Worm (Caenorhabditis elegans) whole organism, L1 larva: Measurements from ENCODE around the gene F46H5.4.
A peak's percentile ranks its signal among the peaks of the same experiment; 100 is the strongest.

Source experiments
- C04F5.9 ChIP-seq: sonication (generic microtip); optimal IDR thresholded peaks from 2 replicates; lab custom pipeline; 2016; ENCODE audit warnings: missing genetic modification characterization, missing compliant biosample characterization
- aha-1 ChIP-seq: fragments of 150-350 bp; optimal IDR thresholded peaks from 2 replicates; lab custom pipeline; 2014; ENCODE audit warnings: missing biosample characterization, missing genetic modification characterization
- aly-2 ChIP-seq: fragments of 150-350 bp; optimal IDR thresholded peaks from 2 replicates; lab custom pipeline; 2014; ENCODE audit warnings: missing biosample characterization, missing genetic modification characterization
- blmp-1 ChIP-seq: fragments of 150-350 bp; optimal IDR thresholded peaks from 2 replicates; lab custom pipeline; 2014; ENCODE audit warnings: missing biosample characterization, missing genetic modification characterization
- ceh-63 ChIP-seq: fragments of 200-800 bp; sonication (Bioruptor generic); optimal IDR thresholded peaks from 2 replicates; lab custom pipeline; 2018; ENCODE audit warnings: mild to moderate bottlenecking, missing genetic modification characterization, missing compliant biosample characterization
- ceh-8 ChIP-seq: fragments of 200-800 bp; sonication (Bioruptor generic); optimal IDR thresholded peaks from 2 replicates; lab custom pipeline; 2018; ENCODE audit warnings: mild to moderate bottlenecking, missing genetic modification characterization, moderate library complexity, missing compliant biosample characterization
- ceh-88 ChIP-seq: fragments of 200-800 bp; sonication (Bioruptor generic); IDR thresholded peaks from 2 replicates; pipeline ENCODE4 v1.3.6; 2022; ENCODE audit warnings: missing genetic modification characterization, missing compliant biosample characterization
- dpl-1 ChIP-seq, 3 experiments: fragments of 150-350 bp in 2 of 3; sonication (generic microtip) in 1 of 3; optimal IDR thresholded peaks; 2 replicates each; lab custom pipeline; 2014 to 2017; ENCODE audit warnings: missing biosample characterization in 3 of 3, missing genetic modification characterization in 3 of 3, missing genetic modification reagents in 3 of 3
- dsc-1 ChIP-seq: sonication (generic microtip); optimal IDR thresholded peaks from 2 replicates; lab custom pipeline; 2016; ENCODE audit warnings: mild to moderate bottlenecking, missing genetic modification characterization, missing compliant biosample characterization
- efl-1 ChIP-seq, 4 experiments: fragments of 150-350 bp; optimal IDR thresholded peaks in 3 of 4; peaks in 1 of 4; 1 replicate in 1 of 4; 2 replicates in 3 of 4; lab custom pipeline; 2014; ENCODE audit warnings: missing biosample characterization in 2 of 4, missing genetic modification characterization in 2 of 4, missing genetic modification reagents in 2 of 4
- egl-13 ChIP-seq: sonication (generic microtip); optimal IDR thresholded peaks from 2 replicates; lab custom pipeline; 2016; ENCODE audit warnings: missing genotype, missing genetic modification reagents, missing genetic modification characterization, missing compliant biosample characterization
- elt-3 ChIP-seq, 6 experiments: fragments of 150-350 bp in 1 of 6; sonication (generic microtip); optimal IDR thresholded peaks; 2 replicates each; lab custom pipeline; 2017 to 2018; ENCODE audit warnings: missing biosample characterization in 6 of 6, missing genetic modification characterization in 6 of 6, inconsistent platforms in 1 of 6
- ets-5 ChIP-seq: fragments of 200-800 bp; sonication (Bioruptor generic); IDR thresholded peaks from 2 replicates; pipeline ENCODE4 v1.3.6; 2022; ENCODE audit warnings: missing genetic modification characterization, missing compliant biosample characterization
- fkh-10 ChIP-seq: sonication (generic microtip); optimal IDR thresholded peaks from 2 replicates; lab custom pipeline; 2017; ENCODE audit warnings: missing biosample characterization, missing genetic modification reagents, missing genetic modification characterization
- fkh-4 ChIP-seq: sonication (generic microtip); optimal IDR thresholded peaks from 2 replicates; lab custom pipeline; 2016; ENCODE audit warnings: missing compliant biosample characterization, missing genetic modification characterization, borderline replicate concordance
- fkh-8 ChIP-seq: sonication (generic microtip); optimal IDR thresholded peaks from 2 replicates; lab custom pipeline; 2016; ENCODE audit warnings: mild to moderate bottlenecking, missing genetic modification characterization, missing compliant biosample characterization
- grh-1 ChIP-seq: fragments of 200-800 bp; sonication (Bioruptor generic); IDR thresholded peaks from 2 replicates; pipeline ENCODE4 v1.3.6; 2022; ENCODE audit warnings: missing genetic modification reagents, missing genetic modification characterization, missing compliant biosample characterization
- hpl-2 ChIP-seq: fragments of 150-350 bp; optimal IDR thresholded peaks from 2 replicates; lab custom pipeline; 2014; ENCODE audit warnings: missing biosample characterization, missing genetic modification reagents, missing genetic modification characterization
- isw-1 ChIP-seq: fragments of 200-800 bp; sonication (Bioruptor generic); IDR thresholded peaks from 2 replicates; pipeline ENCODE4 v1.3.6; 2022; ENCODE audit warnings: missing genetic modification characterization, missing compliant biosample characterization
- jun-1 ChIP-seq: fragments of 150-350 bp; optimal IDR thresholded peaks from 2 replicates; lab custom pipeline; 2014; ENCODE audit warnings: missing biosample characterization, missing genetic modification reagents, missing genetic modification characterization
- lin-15B ChIP-seq: fragments of 150-350 bp; sonication (generic microtip); optimal IDR thresholded peaks from 3 replicates; lab custom pipeline; 2014; ENCODE audit warnings: missing biosample characterization, missing genetic modification characterization
- lin-35 ChIP-seq, 2 experiments: fragments of 150-350 bp; optimal IDR thresholded peaks; 2 replicates each; lab custom pipeline; 2014; ENCODE audit warnings: missing biosample characterization in 2 of 2, missing genetic modification characterization in 2 of 2, missing genetic modification reagents in 2 of 2
- lsy-2 ChIP-seq, 2 experiments: fragments of 150-350 bp; optimal IDR thresholded peaks; 2 replicates each; lab custom pipeline; 2014; ENCODE audit warnings: missing biosample characterization in 2 of 2, missing genetic modification characterization in 2 of 2
- mdl-1 ChIP-seq, 2 experiments: fragments of 150-350 bp; optimal IDR thresholded peaks; 2 replicates each; lab custom pipeline; 2014 to 2017; ENCODE audit warnings: missing biosample characterization in 2 of 2, missing genetic modification characterization in 2 of 2, inconsistent platforms in 1 of 2
- mep-1 ChIP-seq: fragments of 150-350 bp; optimal IDR thresholded peaks from 2 replicates; lab custom pipeline; 2014; ENCODE audit warnings: missing biosample characterization, missing genetic modification characterization
- nhr-11 ChIP-seq: fragments of 150-350 bp; optimal IDR thresholded peaks from 2 replicates; lab custom pipeline; 2014; ENCODE audit warnings: missing biosample characterization, missing genetic modification characterization
- nhr-19 ChIP-seq: fragments of 200-800 bp; sonication (Bioruptor generic); conservative IDR thresholded peaks from 2 replicates; pipeline ENCODE4 v1.3.6; 2022; ENCODE audit warnings: missing genetic modification characterization, missing compliant biosample characterization
- nhr-20 ChIP-seq: sonication (generic microtip); optimal IDR thresholded peaks from 2 replicates; lab custom pipeline; 2016; ENCODE audit warnings: mild to moderate bottlenecking, missing genetic modification characterization, missing compliant biosample characterization
- nhr-237 ChIP-seq: fragments of 150-350 bp; optimal IDR thresholded peaks from 2 replicates; lab custom pipeline; 2014; ENCODE audit warnings: missing biosample characterization, missing genetic modification characterization
- nhr-47 ChIP-seq: sonication (generic microtip); optimal IDR thresholded peaks from 2 replicates; lab custom pipeline; 2016; ENCODE audit warnings: mild to moderate bottlenecking, missing genetic modification characterization, moderate library complexity, missing compliant biosample characterization
- nhr-71 ChIP-seq: sonication (generic microtip); optimal IDR thresholded peaks from 2 replicates; lab custom pipeline; 2016; ENCODE audit warnings: mild to moderate bottlenecking, missing genetic modification characterization, moderate library complexity, missing compliant biosample characterization
- nhr-77 ChIP-seq: fragments of 150-350 bp; optimal IDR thresholded peaks from 2 replicates; lab custom pipeline; 2014; ENCODE audit warnings: missing biosample characterization, missing genetic modification characterization
- nhr-84 ChIP-seq: sonication (generic microtip); optimal IDR thresholded peaks from 2 replicates; lab custom pipeline; 2017; ENCODE audit warnings: missing biosample characterization, missing genetic modification characterization
- nhr-85 ChIP-seq: sonication (generic microtip); peaks from one replicate; lab custom pipeline; 2016; ENCODE audit warnings: missing genetic modification characterization, inconsistent platforms, missing compliant biosample characterization
- nhr-90 ChIP-seq: sonication (generic microtip); optimal IDR thresholded peaks from 2 replicates; lab custom pipeline; 2016; ENCODE audit warnings: mild to moderate bottlenecking, missing genetic modification characterization, missing compliant biosample characterization; ENCODE audit not compliant: poor library complexity
- pax-3 ChIP-seq: fragments of 200-800 bp; sonication (Bioruptor generic); optimal IDR thresholded peaks from 2 replicates; lab custom pipeline; 2018; ENCODE audit warnings: mild to moderate bottlenecking, missing genetic modification characterization, moderate library complexity, missing compliant biosample characterization
- pqm-1 ChIP-seq: sonication (generic microtip); optimal IDR thresholded peaks from 3 replicates; lab custom pipeline; 2017; ENCODE audit warnings: missing biosample characterization, missing genetic modification characterization
- rnt-1 ChIP-seq: sonication (generic microtip); optimal IDR thresholded peaks from 2 replicates; lab custom pipeline; 2016; ENCODE audit warnings: mild to moderate bottlenecking, missing genetic modification characterization, moderate library complexity, missing compliant biosample characterization
- snu-23 ChIP-seq: sonication (generic microtip); optimal IDR thresholded peaks from 2 replicates; lab custom pipeline; 2016; ENCODE audit warnings: missing genetic modification characterization, missing compliant biosample characterization
- sptf-1 ChIP-seq: fragments of 150-350 bp; optimal IDR thresholded peaks from 2 replicates; lab custom pipeline; 2014; ENCODE audit warnings: missing biosample characterization, missing genetic modification characterization
- sup-37 ChIP-seq: fragments of 200-800 bp; sonication (Bioruptor generic); optimal IDR thresholded peaks from 2 replicates; lab custom pipeline; 2018; ENCODE audit warnings: mild to moderate bottlenecking, missing genetic modification characterization, missing compliant biosample characterization
- tbx-2 ChIP-seq: sonication (generic microtip); optimal IDR thresholded peaks from 2 replicates; lab custom pipeline; 2016; ENCODE audit warnings: missing genetic modification characterization, missing compliant biosample characterization
- unc-30 ChIP-seq: sonication (generic microtip); optimal IDR thresholded peaks from 2 replicates; lab custom pipeline; 2017; ENCODE audit warnings: missing biosample characterization, missing genetic modification characterization
- unc-86 ChIP-seq: sonication (generic microtip); optimal IDR thresholded peaks from 2 replicates; lab custom pipeline; 2016; ENCODE audit warnings: missing genetic modification characterization, missing compliant biosample characterization
- unc-98 ChIP-seq: fragments of 200-800 bp; sonication (Bioruptor generic); IDR thresholded peaks from 2 replicates; pipeline ENCODE4 v1.3.6; 2022; ENCODE audit warnings: missing genetic modification characterization, missing compliant biosample characterization
- xbp-1 ChIP-seq: sonication (generic microtip); optimal IDR thresholded peaks from 2 replicates; lab custom pipeline; 2016; ENCODE audit warnings: missing genetic modification characterization, missing compliant biosample characterization
- zag-1 ChIP-seq: fragments of 150-350 bp; optimal IDR thresholded peaks from 2 replicates; lab custom pipeline; 2014; ENCODE audit warnings: missing biosample characterization, missing genetic modification characterization
- zip-4 ChIP-seq: fragments of 200-800 bp; sonication (Bioruptor generic); optimal IDR thresholded peaks from 2 replicates; lab custom pipeline; 2018; ENCODE audit warnings: mild to moderate bottlenecking, missing genetic modification characterization, moderate library complexity, missing compliant biosample characterization
- ztf-11 ChIP-seq, 2 experiments: sonication (generic microtip); optimal IDR thresholded peaks; 2 replicates each; lab custom pipeline; 2016 to 2017; ENCODE audit warnings: missing genetic modification characterization in 2 of 2, missing biosample characterization in 1 of 2, missing compliant biosample characterization in 1 of 2

Gene F46H5.4

ce11 chrX:7234074-7234453 is 20.3 kb downstream of the F46H5.4 start:
- TF ChIP-seq ceh-88 (GFP tag; lab: Robert Waterston, UW): no peak

DNA sequence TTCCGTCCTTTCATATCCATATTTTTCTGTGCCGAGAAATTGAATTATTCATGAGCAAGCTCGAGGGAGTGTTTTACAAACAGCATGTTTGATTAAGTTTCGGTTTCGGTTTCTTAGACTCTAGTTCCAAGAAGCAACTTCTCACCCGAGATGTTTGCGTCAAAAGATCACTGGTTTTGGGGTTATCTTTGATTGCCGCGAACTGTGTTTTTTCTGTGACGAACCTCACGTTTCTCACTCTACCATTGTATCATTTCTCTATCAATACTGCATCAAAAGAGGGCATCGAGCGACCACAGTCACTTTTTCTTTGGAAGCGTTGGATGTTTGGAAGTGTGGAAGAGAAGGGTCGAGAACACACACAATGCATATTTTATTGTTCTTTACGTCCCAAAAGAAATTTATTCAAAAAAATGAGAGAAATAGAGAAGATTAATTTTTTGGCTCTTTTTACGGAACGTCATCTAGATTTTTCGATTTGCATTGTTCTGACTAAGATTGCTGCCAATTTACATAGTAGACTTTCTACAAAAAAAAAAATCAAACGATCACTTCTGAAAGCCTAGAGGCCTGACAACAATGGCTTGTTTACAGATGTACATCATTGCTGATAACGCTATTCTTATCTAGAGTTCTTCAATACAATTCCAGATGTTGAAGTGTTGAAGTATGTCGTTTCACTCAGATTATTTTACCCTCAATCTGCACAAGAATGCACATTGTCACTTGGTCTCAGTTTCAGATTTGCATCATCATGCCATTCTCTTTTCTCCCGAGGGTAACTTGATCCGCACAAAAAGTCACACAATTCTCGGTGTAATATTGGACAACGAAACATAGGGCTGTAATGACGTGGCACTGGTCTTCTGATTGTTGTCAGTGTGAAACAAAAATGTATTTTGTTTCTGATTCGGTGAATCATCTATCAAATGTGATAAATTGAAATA is 21.0 kb downstream of the F46H5.4 start:
- TF ChIP-seq sptf-1: no peak
- peak; percentile 12; the same call in 1 of the 2 replicates for TF ChIP-seq nhr-19 (GFP tag; lab: Robert Waterston, UW)
- TF ChIP-seq nhr-237 (tag; lab: Kevin White, UChicago): no peak
- TF ChIP-seq ceh-8 (GFP tag; lab: Kevin White, UChicago): peak; percentile 21
- TF ChIP-seq unc-98 (GFP tag; lab: Robert Waterston, UW): no peak
- TF ChIP-seq elt-3 (tag; optimal IDR thresholded peaks at IDR 0.05; lab: Kevin White, UChicago): no peak
- TF ChIP-seq fkh-4 (tag; lab: Kevin White, UChicago): no peak
- peak; percentile 17 for TF ChIP-seq nhr-20 (tag; lab: Kevin White, UChicago)
- TF ChIP-seq fkh-10 (GFP tag; lab: Kevin White, UChicago): no peak
- peak in 1 of 2 experiments; percentile 1 for TF ChIP-seq lsy-2 (tag; optimal IDR thresholded peaks at IDR 0.05; lab: Kevin White, UChicago)
- no peak for TF ChIP-seq efl-1 (optimal IDR thresholded peaks at IDR 0.05; lab: Kevin White, UChicago)
- no peak for TF ChIP-seq efl-1 (GFP tag; optimal IDR thresholded peaks at IDR 0.05 in 1 of 2; lab: Kevin White, UChicago)
- no peak for TF ChIP-seq dpl-1 (GFP tag; optimal IDR thresholded peaks at IDR 0.05; lab: Kevin White, UChicago)
- TF ChIP-seq unc-30: no peak
- TF ChIP-seq tbx-2: no peak
- no peak for TF ChIP-seq pax-3 (tag; lab: Kevin White, UChicago)
- TF ChIP-seq snu-23 (GFP tag; lab: Kevin White, UChicago): no peak
- no peak for TF ChIP-seq C04F5.9 (tag; lab: Kevin White, UChicago)
- peak; percentile 18 for TF ChIP-seq nhr-47
- TF ChIP-seq pqm-1 (tag; lab: Kevin White, UChicago): no peak
- TF ChIP-seq ztf-11 (tag; optimal IDR thresholded peaks at IDR 0.05; lab: Kevin White, UChicago): no peak
- TF ChIP-seq aly-2 (tag; lab: Kevin White, UChicago): no peak
- TF ChIP-seq aha-1 (tag; lab: Kevin White, UChicago): no peak
- peak in 1 of 2 experiments; percentile 9 for TF ChIP-seq lin-35 (GFP tag; optimal IDR thresholded peaks at IDR 0.05; lab: Kevin White, UChicago)
- no peak for TF ChIP-seq grh-1 (GFP tag; lab: Robert Waterston, UW)
- TF ChIP-seq rnt-1: no peak
- no peak for TF ChIP-seq dsc-1 (tag; lab: Kevin White, UChicago)
- no peak for TF ChIP-seq nhr-84 (tag; lab: Kevin White, UChicago)
- TF ChIP-seq ets-5: no peak
- no peak for TF ChIP-seq nhr-11
- peak; percentile 31 for TF ChIP-seq fkh-8 (tag; lab: Kevin White, UChicago)
- no peak for TF ChIP-seq mdl-1 (tag; optimal IDR thresholded peaks at IDR 0.05; lab: Kevin White, UChicago)
- no peak for TF ChIP-seq hpl-2 (GFP tag; lab: Kevin White, UChicago)
- no peak for TF ChIP-seq nhr-90 (tag; lab: Kevin White, UChicago)
- TF ChIP-seq zag-1 (tag; lab: Kevin White, UChicago): no peak
- no peak for TF ChIP-seq nhr-77 (tag; lab: Kevin White, UChicago)
- TF ChIP-seq jun-1 (tag; lab: Kevin White, UChicago): no peak
- TF ChIP-seq ceh-63 (GFP tag; lab: Kevin White, UChicago): no peak
- TF ChIP-seq isw-1 (GFP tag; lab: Robert Waterston, UW): no peak
- TF ChIP-seq nhr-85 (tag; lab: Kevin White, UChicago): no peak
- peak; percentile 47 for TF ChIP-seq nhr-71 (tag; lab: Kevin White, UChicago)
- peak; percentile 34 for TF ChIP-seq xbp-1 (tag; lab: Kevin White, UChicago)
- TF ChIP-seq ceh-88 (GFP tag; lab: Robert Waterston, UW): no peak
- no peak for TF ChIP-seq zip-4 (GFP tag; lab: Kevin White, UChicago)
- TF ChIP-seq mep-1 (tag; lab: Kevin White, UChicago): peak; percentile 1
- no peak for TF ChIP-seq sup-37 (GFP tag; lab: Kevin White, UChicago)
- TF ChIP-seq egl-13 (tag; lab: Kevin White, UChicago): no peak
- TF ChIP-seq unc-86 (tag; lab: Kevin White, UChicago): peak; percentile 57
- peak; percentile 43 for TF ChIP-seq blmp-1 (tag; lab: Kevin White, UChicago)
- no peak for TF ChIP-seq lin-15B (tag; lab: Kevin White, UChicago)
